Fruit fly (Drosophila melanogaster) whole organism, embryonic: Measurements from ENCODE around the gene aop.

Source experiments
- Atf-2 ChIP-seq: fragments of 200-800 bp; sonication (Bioruptor generic); optimal IDR thresholded peaks from 2 replicates; lab custom pipeline; 2016; ENCODE audit warnings: missing biosample characterization, missing genetic modification characterization
- BtbVII ChIP-seq: fragments of 200-800 bp; sonication (Bioruptor generic); optimal IDR thresholded peaks from 3 replicates; lab custom pipeline; 2017; ENCODE audit warnings: missing biosample characterization, mild to moderate bottlenecking, missing genetic modification characterization
- CG10979 ChIP-seq: fragments of 200-800 bp; sonication (Bioruptor generic); optimal IDR thresholded peaks from 2 replicates; lab custom pipeline; 2018; ENCODE audit warnings: missing biosample characterization, mild to moderate bottlenecking, missing genetic modification characterization, moderate library complexity
- CG11504 ChIP-seq: fragments of 200-800 bp; sonication (Bioruptor generic); optimal IDR thresholded peaks from 3 replicates; lab custom pipeline; 2019; ENCODE audit warnings: missing biosample characterization, mild to moderate bottlenecking, missing genetic modification characterization, moderate library complexity
- CG12659 ChIP-seq: fragments of 200-800 bp; sonication (Bioruptor generic); optimal IDR thresholded peaks from 3 replicates; lab custom pipeline; 2017; ENCODE audit warnings: mild to moderate bottlenecking, missing biosample characterization, missing genetic modification reagents, missing genetic modification characterization
- CG13123 ChIP-seq: fragments of 200-800 bp; sonication (Bioruptor generic); optimal IDR thresholded peaks from 2 replicates; lab custom pipeline; 2016; ENCODE audit warnings: missing biosample characterization, missing genetic modification characterization
- CG13287 ChIP-seq: fragments of 200-800 bp; sonication (Bioruptor generic); IDR thresholded peaks from 2 replicates; pipeline ENCODE4 v1.3.6; 2022; ENCODE audit warnings: missing biosample characterization, missing genetic modification characterization; ENCODE audit not compliant: partially characterized antibody
- CG13424 ChIP-seq: fragments of 200-800 bp; sonication (Bioruptor generic); optimal IDR thresholded peaks from 2 replicates; lab custom pipeline; 2019; ENCODE audit warnings: missing biosample characterization, mild to moderate bottlenecking, missing genetic modification characterization, moderate library complexity
- CG14014 ChIP-seq: fragments of 200-800 bp; sonication (Bioruptor generic); IDR thresholded peaks from 2 replicates; pipeline ENCODE4 v1.3.6; 2022; ENCODE audit warnings: missing biosample characterization, missing genetic modification characterization
- CG15011 ChIP-seq: fragments of 200-800 bp; sonication (Bioruptor generic); optimal IDR thresholded peaks from 3 replicates; lab custom pipeline; 2018; ENCODE audit warnings: missing biosample characterization, mild to moderate bottlenecking, missing genetic modification characterization
- CG1529 ChIP-seq: fragments of 200-800 bp; sonication (Bioruptor generic); optimal IDR thresholded peaks from 3 replicates; lab custom pipeline; 2018; ENCODE audit warnings: missing biosample characterization, missing genetic modification characterization
- CG15479 ChIP-seq: fragments of 200-800 bp; sonication (Bioruptor generic); optimal IDR thresholded peaks from 3 replicates; lab custom pipeline; 2019; ENCODE audit warnings: missing biosample characterization, mild to moderate bottlenecking, missing genetic modification characterization, moderate library complexity
- CG17612 ChIP-seq: fragments of 200-800 bp; sonication (Bioruptor generic); IDR thresholded peaks from 2 replicates; pipeline ENCODE4 v1.3.6; 2022; ENCODE audit warnings: missing biosample characterization, missing genetic modification characterization
- CG18011 ChIP-seq: fragments of 200-800 bp; sonication (Bioruptor generic); optimal IDR thresholded peaks from 2 replicates; lab custom pipeline; 2017; ENCODE audit warnings: missing biosample characterization, missing genetic modification characterization, mild to moderate bottlenecking, moderate library complexity, missing genotype
- CG31365 ChIP-seq: fragments of 200-800 bp; sonication (Bioruptor generic); optimal IDR thresholded peaks from 2 replicates; lab custom pipeline; 2018; ENCODE audit warnings: missing biosample characterization, mild to moderate bottlenecking, missing genetic modification characterization
- CG4707 ChIP-seq: fragments of 200-800 bp; sonication (Bioruptor generic); optimal IDR thresholded peaks from 2 replicates; lab custom pipeline; 2018; ENCODE audit warnings: missing biosample characterization, mild to moderate bottlenecking, missing genetic modification characterization, moderate library complexity
- CG6854 ChIP-seq: fragments of 200-800 bp; sonication (Bioruptor generic); optimal IDR thresholded peaks from 3 replicates; lab custom pipeline; 2017; ENCODE audit warnings: missing biosample characterization, mild to moderate bottlenecking, missing genetic modification characterization
- CG7271 ChIP-seq: fragments of 200-800 bp; sonication (Bioruptor generic); optimal IDR thresholded peaks from 2 replicates; lab custom pipeline; 2018; ENCODE audit warnings: missing biosample characterization, mild to moderate bottlenecking, missing genetic modification characterization, moderate library complexity
- CG8089 ChIP-seq: fragments of 200-800 bp; sonication (Bioruptor generic); optimal IDR thresholded peaks from 3 replicates; lab custom pipeline; 2016; ENCODE audit warnings: missing biosample characterization, missing genetic modification characterization
- CG8290 ChIP-seq, 3 experiments: fragments of 200-800 bp; sonication (Bioruptor generic); optimal IDR thresholded peaks; 2 replicates each; lab custom pipeline; 2016 to 2019; ENCODE audit warnings: missing biosample characterization in 3 of 3, missing genetic modification characterization in 3 of 3, mild to moderate bottlenecking in 2 of 3, moderate library complexity in 1 of 3
- CG8924 ChIP-seq: fragments of 200-800 bp; optimal IDR thresholded peaks from 3 replicates; lab custom pipeline; 2019; ENCODE audit warnings: missing biosample characterization, mild to moderate bottlenecking, missing genetic modification characterization, moderate library complexity
- CG9797 ChIP-seq: fragments of 200-800 bp; sonication (Bioruptor generic); optimal IDR thresholded peaks from 3 replicates; lab custom pipeline; 2018; ENCODE audit warnings: missing biosample characterization, mild to moderate bottlenecking, missing genetic modification characterization
- Dad ChIP-seq: fragments of 200-800 bp; sonication (Bioruptor generic); optimal IDR thresholded peaks from 3 replicates; lab custom pipeline; 2016; ENCODE audit warnings: missing biosample characterization, missing genetic modification characterization
- Dfd ChIP-seq, 2 experiments: fragments of >200 bp; optimal IDR thresholded peaks; 2 replicates each; lab custom pipeline; 2017; ENCODE audit warnings: missing biosample characterization in 2 of 2, missing genetic modification characterization in 2 of 2
- Fer1 ChIP-seq: fragments of 200-800 bp; sonication (Bioruptor generic); optimal IDR thresholded peaks from 2 replicates; lab custom pipeline; 2017; ENCODE audit warnings: missing biosample characterization, mild to moderate bottlenecking, missing genetic modification characterization
- Fer3 ChIP-seq: fragments of 200-800 bp; sonication (Bioruptor generic); optimal IDR thresholded peaks from 2 replicates; lab custom pipeline; 2018; ENCODE audit warnings: missing biosample characterization, mild to moderate bottlenecking, missing genetic modification characterization, moderate library complexity
- Hey ChIP-seq: fragments of 200-800 bp; sonication (Bioruptor generic); optimal IDR thresholded peaks from 3 replicates; lab custom pipeline; 2018; ENCODE audit warnings: missing biosample characterization, mild to moderate bottlenecking, missing genetic modification characterization
- Lpt ChIP-seq: fragments of >200 bp; optimal IDR thresholded peaks from 2 replicates; lab custom pipeline; 2018; ENCODE audit warnings: missing biosample characterization, missing genetic modification characterization
- MESR4 ChIP-seq: fragments of 200-800 bp; sonication (Bioruptor generic); optimal IDR thresholded peaks from 2 replicates; lab custom pipeline; 2018; ENCODE audit warnings: missing biosample characterization, mild to moderate bottlenecking, missing genetic modification characterization, moderate library complexity
- Mrtf ChIP-seq: fragments of 200-800 bp; sonication (Bioruptor generic); IDR thresholded peaks from 3 replicates; pipeline ENCODE4 v1.3.6; 2022; ENCODE audit warnings: missing biosample characterization, missing genetic modification characterization
- Pdp1 ChIP-seq, 2 experiments: fragments of 200-800 bp; sonication (Bioruptor generic); optimal IDR thresholded peaks; 3 replicates each; lab custom pipeline; 2016; ENCODE audit warnings: missing biosample characterization in 2 of 2, missing genetic modification characterization in 2 of 2, mild to moderate bottlenecking in 1 of 2, moderate library complexity in 1 of 2
- Ssrp ChIP-seq: fragments of 200-800 bp; sonication (Bioruptor generic); optimal IDR thresholded peaks from 2 replicates; lab custom pipeline; 2018; ENCODE audit warnings: missing biosample characterization, mild to moderate bottlenecking, missing genetic modification characterization, moderate library complexity
- ap ChIP-seq: fragments of 200-800 bp; sonication (Bioruptor generic); IDR thresholded peaks from 2 replicates; pipeline ENCODE4 v1.3.6; 2022; ENCODE audit warnings: missing biosample characterization, missing genetic modification characterization
- cg ChIP-seq: fragments of 200-800 bp; sonication (Bioruptor generic); optimal IDR thresholded peaks from 3 replicates; lab custom pipeline; 2019; ENCODE audit warnings: missing biosample characterization, mild to moderate bottlenecking, missing genetic modification characterization, moderate library complexity
- fd102C ChIP-seq: fragments of 200-800 bp; sonication (Bioruptor generic); optimal IDR thresholded peaks from 2 replicates; lab custom pipeline; 2018; ENCODE audit warnings: missing biosample characterization, mild to moderate bottlenecking, missing genetic modification characterization, moderate library complexity
- gcm2 ChIP-seq: fragments of 200-800 bp; sonication (Bioruptor generic); optimal IDR thresholded peaks from 2 replicates; lab custom pipeline; 2016; ENCODE audit warnings: missing biosample characterization, missing genetic modification characterization
- hb ChIP-seq: fragments of 200-800 bp; sonication (Bioruptor generic); IDR thresholded peaks from 3 replicates; pipeline ENCODE4 v1.3.6; 2022; ENCODE audit warnings: missing biosample characterization, missing genetic modification characterization; ENCODE audit not compliant: partially characterized antibody
- lmd ChIP-seq: fragments of 200-800 bp; sonication (Bioruptor generic); IDR thresholded peaks from 2 replicates; pipeline ENCODE4 v1.3.6; 2022; ENCODE audit warnings: missing biosample characterization, missing genetic modification characterization
- nom ChIP-seq: fragments of 200-800 bp; sonication (Bioruptor generic); optimal IDR thresholded peaks from 2 replicates; lab custom pipeline; 2017; ENCODE audit warnings: missing biosample characterization, missing genetic modification characterization, mild to moderate bottlenecking, moderate library complexity, missing genetic modification reagents
- p53 ChIP-seq: fragments of 200-800 bp; sonication (Bioruptor generic); optimal IDR thresholded peaks from 2 replicates; lab custom pipeline; 2016; ENCODE audit warnings: missing biosample characterization, missing genetic modification characterization
- pita ChIP-seq: fragments of 200-800 bp; sonication (Bioruptor generic); optimal IDR thresholded peaks from 2 replicates; lab custom pipeline; 2017; ENCODE audit warnings: missing biosample characterization, mild to moderate bottlenecking, missing genetic modification characterization
- sisA ChIP-seq: fragments of 200-800 bp; sonication (Bioruptor generic); IDR thresholded peaks from 2 replicates; pipeline ENCODE4 v1.3.6; 2022; ENCODE audit warnings: missing biosample characterization, missing genetic modification characterization
- ssp ChIP-seq: fragments of 200-800 bp; sonication (Bioruptor generic); IDR thresholded peaks from 2 replicates; pipeline ENCODE4 v1.3.6; 2022; ENCODE audit warnings: missing biosample characterization, missing genetic modification characterization
- tap ChIP-seq: fragments of 200-800 bp; optimal IDR thresholded peaks from 3 replicates; lab custom pipeline; 2019; ENCODE audit warnings: missing biosample characterization, mild to moderate bottlenecking, missing genetic modification characterization, moderate library complexity
- trem ChIP-seq: fragments of 200-800 bp; optimal IDR thresholded peaks from 3 replicates; lab custom pipeline; 2019; ENCODE audit warnings: missing biosample characterization, mild to moderate bottlenecking, missing genetic modification characterization, moderate library complexity
- trh ChIP-seq: fragments of 200-800 bp; sonication (Bioruptor generic); optimal IDR thresholded peaks from 2 replicates; lab custom pipeline; 2016; ENCODE audit warnings: missing biosample characterization, missing genetic modification characterization
- unpg ChIP-seq: fragments of 200-800 bp; sonication (Bioruptor generic); optimal IDR thresholded peaks from 3 replicates; lab custom pipeline; 2018; ENCODE audit warnings: missing biosample characterization, mild to moderate bottlenecking, missing genetic modification characterization, moderate library complexity
- vfl ChIP-seq: fragments of 200-800 bp; sonication (Bioruptor generic); optimal IDR thresholded peaks from 2 replicates; lab custom pipeline; 2016; ENCODE audit warnings: missing biosample characterization, missing genetic modification characterization
- wor ChIP-seq: fragments of 200-800 bp; sonication (Bioruptor generic); IDR thresholded peaks from 2 replicates; pipeline ENCODE4 v1.3.6; 2022; ENCODE audit warnings: missing biosample characterization, missing genetic modification characterization
- zen ChIP-seq: fragments of 200-800 bp; sonication (Bioruptor generic); optimal IDR thresholded peaks from 3 replicates; lab custom pipeline; 2018; ENCODE audit warnings: missing biosample characterization, mild to moderate bottlenecking, missing genetic modification characterization, moderate library complexity

The aop gene

dm6 chr2L:2163568-2163953, 15.0 kb downstream of the aop start (continued):
- TF ChIP-seq CG8089 (GFP tag; lab: Kevin White, UChicago): peak; percentile 90
- peak; percentile 40 for TF ChIP-seq Fer1 (GFP tag; lab: Kevin White, UChicago)
- TF ChIP-seq hb: no peak
- TF ChIP-seq CG6854 (GFP tag; lab: Kevin White, UChicago): peak; percentile 62
- TF ChIP-seq sisA (GFP tag; lab: Robert Waterston, UW): peak; percentile 94
- peak; percentile 87 for TF ChIP-seq CG14014
- peak; percentile 88 for TF ChIP-seq Dad (GFP tag; lab: Kevin White, UChicago)
- TF ChIP-seq ap (GFP tag; lab: Robert Waterston, UW): peak; percentile 90
- TF ChIP-seq CG1529 (GFP tag; lab: Kevin White, UChicago): peak; percentile 91
- TF ChIP-seq pita (GFP tag; lab: Kevin White, UChicago): no peak
- peak; percentile 73 for TF ChIP-seq CG17612 (GFP tag; lab: Robert Waterston, UW)
- peak; percentile 73 for TF ChIP-seq tap (tag; lab: Kevin White, UChicago)
- TF ChIP-seq CG4707 (GFP tag; lab: Kevin White, UChicago): peak; percentile 81
- TF ChIP-seq lmd: peak; percentile 92
- TF ChIP-seq CG15011 (GFP tag; lab: Kevin White, UChicago): peak; percentile 44
- TF ChIP-seq CG10979: peak; percentile 95
- peak; percentile 65 for TF ChIP-seq gcm2 (GFP tag; lab: Kevin White, UChicago)
- peak; percentile 61 for TF ChIP-seq CG31365 (tag; lab: Kevin White, UChicago)
- TF ChIP-seq CG11504 (tag; lab: Kevin White, UChicago): peak; percentile 84
- peak; percentile 23 for TF ChIP-seq CG9797 (GFP tag; lab: Kevin White, UChicago)
- TF ChIP-seq MESR4 (GFP tag; lab: Kevin White, UChicago): peak; percentile 34
- TF ChIP-seq CG8290 (GFP tag; optimal IDR thresholded peaks at IDR 0.05; lab: Kevin White, UChicago): peak; percentile 88
- peak; percentile 49 to 91 for TF ChIP-seq CG8290 (tag; optimal IDR thresholded peaks at IDR 0.05; lab: Kevin White, UChicago)
- no peak for TF ChIP-seq CG13287 (GFP tag; lab: Robert Waterston, UW)
- TF ChIP-seq CG13123 (GFP tag; lab: Kevin White, UChicago): peak; percentile 64
- TF ChIP-seq BtbVII: peak; percentile 79
- TF ChIP-seq CG13424 (tag; lab: Kevin White, UChicago): peak; percentile 82
- TF ChIP-seq Ssrp (tag; lab: Kevin White, UChicago): peak; percentile 90
- peak; percentile 90 for TF ChIP-seq trem (tag; lab: Kevin White, UChicago)
- peak; percentile 40 for TF ChIP-seq CG18011 (GFP tag; lab: Kevin White, UChicago)
- peak; percentile 73 for TF ChIP-seq Fer3 (tag; lab: Kevin White, UChicago)
- TF ChIP-seq Lpt (GFP tag; lab: Kevin White, UChicago): no peak
- TF ChIP-seq cg (GFP tag; lab: Kevin White, UChicago): no peak
- TF ChIP-seq Hey (tag; lab: Kevin White, UChicago): peak; percentile 44
- peak; percentile 91 for TF ChIP-seq nom (GFP tag; lab: Kevin White, UChicago)
- peak; percentile 32 for TF ChIP-seq vfl (GFP tag; lab: Kevin White, UChicago)
- TF ChIP-seq CG7271 (tag; lab: Kevin White, UChicago): peak; percentile 53
- peak; percentile 85 for TF ChIP-seq wor (GFP tag; lab: Robert Waterston, UW)
- TF ChIP-seq CG8924 (tag; lab: Kevin White, UChicago): peak; percentile 91
- peak; percentile 49 for TF ChIP-seq p53 (GFP tag; lab: Kevin White, UChicago)
- peak; percentile 87 for TF ChIP-seq ssp (GFP tag; lab: Robert Waterston, UW)
- peak; percentile 89 for TF ChIP-seq CG12659
- peak; percentile 90 for TF ChIP-seq fd102C
- peak; percentile 86 for TF ChIP-seq zen (tag; lab: Kevin White, UChicago)
- peak; percentile 42 for TF ChIP-seq trh (GFP tag; lab: Kevin White, UChicago)
- peak; percentile 89 for TF ChIP-seq unpg (GFP tag; lab: Kevin White, UChicago)
- peak; percentile 78 for TF ChIP-seq CG15479
- no peak for TF ChIP-seq Dfd (GFP tag; optimal IDR thresholded peaks at IDR 0.05; lab: Kevin White, UChicago)
- TF ChIP-seq Mrtf: peak; percentile 92
- TF ChIP-seq Atf-2 (GFP tag; lab: Kevin White, UChicago): peak; percentile 82
- TF ChIP-seq Pdp1 (GFP tag; optimal IDR thresholded peaks at IDR 0.05; lab: Kevin White, UChicago): peak; percentile 69 to 91
